Worm (Caenorhabditis elegans) whole organism, L1 larva: ENCODE results near the gene C06A6.7.

Experiments
- alr-1 ChIP-seq: fragments of 200-800 bp; sonication (Bioruptor generic); optimal IDR thresholded peaks from 2 replicates; lab custom pipeline; 2018; ENCODE audit warnings: borderline replicate concordance, mild to moderate bottlenecking, missing genetic modification characterization, missing compliant biosample characterization
- elt-3 ChIP-seq, 6 experiments: fragments of 150-350 bp in 1 of 6; sonication (generic microtip); optimal IDR thresholded peaks; 2 replicates each; lab custom pipeline; 2017 to 2018; ENCODE audit warnings: missing biosample characterization in 6 of 6, missing genetic modification characterization in 6 of 6, inconsistent platforms in 1 of 6
- fos-1 ChIP-seq: fragments of 150-350 bp; optimal IDR thresholded peaks from 2 replicates; lab custom pipeline; 2014; ENCODE audit warnings: missing biosample characterization, missing genetic modification characterization
- irx-1 ChIP-seq: sonication (generic microtip); optimal IDR thresholded peaks from 2 replicates; lab custom pipeline; 2016; ENCODE audit warnings: missing genetic modification characterization, missing compliant biosample characterization
- lin-15B ChIP-seq: fragments of 150-350 bp; sonication (generic microtip); optimal IDR thresholded peaks from 3 replicates; lab custom pipeline; 2014; ENCODE audit warnings: missing biosample characterization, missing genetic modification characterization
- mep-1 ChIP-seq: fragments of 150-350 bp; optimal IDR thresholded peaks from 2 replicates; lab custom pipeline; 2014; ENCODE audit warnings: missing biosample characterization, missing genetic modification characterization
- nhr-71 ChIP-seq: sonication (generic microtip); optimal IDR thresholded peaks from 2 replicates; lab custom pipeline; 2016; ENCODE audit warnings: mild to moderate bottlenecking, missing genetic modification characterization, moderate library complexity, missing compliant biosample characterization
- nhr-77 ChIP-seq: fragments of 150-350 bp; optimal IDR thresholded peaks from 2 replicates; lab custom pipeline; 2014; ENCODE audit warnings: missing biosample characterization, missing genetic modification characterization
- nhr-85 ChIP-seq: sonication (generic microtip); peaks from one replicate; lab custom pipeline; 2016; ENCODE audit warnings: missing genetic modification characterization, inconsistent platforms, missing compliant biosample characterization
- snpc-4 ChIP-seq: fragments of 150-350 bp; optimal IDR thresholded peaks from 2 replicates; lab custom pipeline; 2014; ENCODE audit warnings: missing biosample characterization, missing genetic modification characterization
- sox-4 ChIP-seq: sonication (generic microtip); optimal IDR thresholded peaks from 2 replicates; lab custom pipeline; 2016; ENCODE audit warnings: missing genetic modification characterization, missing compliant biosample characterization
- sptf-1 ChIP-seq: fragments of 150-350 bp; optimal IDR thresholded peaks from 2 replicates; lab custom pipeline; 2014; ENCODE audit warnings: missing biosample characterization, missing genetic modification characterization

ce11 chrIV:7830151-7830550 is 8.2 kb downstream of the C06A6.7 start, which contains the start of gene mvb-12:
- TF ChIP-seq lin-15B (peak; percentile 5), elt-3 (tag; optimal IDR thresholded peaks at IDR 0.05; lab: Kevin White, UChicago) (no peak), snpc-4 (tag; lab: Kevin White, UChicago) (no peak), sptf-1 (tag; lab: Kevin White, UChicago) (no peak), nhr-71 (tag; lab: Kevin White, UChicago) (peak; percentile 34), irx-1 (tag; lab: Kevin White, UChicago) (no peak), alr-1 (tag; lab: Kevin White, UChicago) (no peak), mep-1 (peak; percentile 31), sox-4 (no peak), fos-1 (tag; lab: Kevin White, UChicago) (no peak), nhr-85 (tag; lab: Kevin White, UChicago) (no peak), nhr-77 (tag; lab: Kevin White, UChicago) (peak; percentile 4)
